Worm (Caenorhabditis elegans): Measurements from ENCODE around the gene sri-18.

sri-18 gene

DNA sequence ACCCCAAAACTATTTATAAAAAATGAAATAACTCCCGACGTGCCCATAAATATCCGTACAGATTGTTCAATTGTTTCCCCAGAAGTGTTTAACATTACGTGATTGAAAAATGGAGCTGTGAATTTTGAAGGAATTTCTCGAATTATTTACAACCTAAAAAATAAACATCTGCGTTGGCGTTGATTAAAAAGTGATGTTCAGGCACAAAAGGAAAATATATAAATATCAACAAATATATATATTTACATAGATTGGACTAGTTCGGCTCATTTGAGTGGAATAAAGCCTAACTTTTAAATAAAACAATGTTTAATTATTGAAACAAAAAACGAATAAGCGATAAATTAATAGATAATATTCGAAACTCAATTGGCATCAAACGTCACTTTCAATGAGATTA lies at the start of gene sri-18:
sri-18 (minus strand) TSS at position 101 of the 400 bp plus-strand sequence.
- TF ChIP-seq unc-62 (GFP tag; optimal IDR thresholded peaks at IDR 0.05) = no peak

- no peak for TF ChIP-seq unc-62 (GFP tag; optimal IDR thresholded peaks at IDR 0.05)
Measured at ce11 chrV:10307283-10307682, 46.9 kb upstream of the sri-18 start, which contains the start of gene che-12. Gene che-12 (minus strand): TSS chrV:10307383.

DNA sequence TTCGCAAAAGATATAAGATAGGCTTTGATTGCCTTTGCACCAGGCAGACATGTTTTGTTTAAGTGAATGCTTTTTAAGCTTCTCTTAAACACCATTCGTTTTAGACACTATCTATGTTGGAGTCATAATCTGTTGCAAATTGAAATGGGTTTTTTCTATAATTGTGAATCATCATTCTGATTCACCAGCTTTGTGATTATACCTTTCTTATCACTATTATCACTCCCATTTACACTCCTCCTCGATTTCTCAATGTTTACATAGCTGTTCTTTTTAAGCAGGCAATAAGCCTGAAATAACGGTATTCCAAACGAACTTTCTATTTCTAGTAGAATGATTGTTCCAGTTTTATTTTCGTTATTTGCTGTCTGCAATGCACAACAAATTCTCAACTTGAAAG lies 36.7 kb upstream of the sri-18 start, which contains the start of gene B0024.4:
B0024.4 (plus strand) TSS at position 301 of the 400 bp plus-strand sequence.
- TF ChIP-seq unc-62 (GFP tag; optimal IDR thresholded peaks at IDR 0.05) = no peak

DNA sequence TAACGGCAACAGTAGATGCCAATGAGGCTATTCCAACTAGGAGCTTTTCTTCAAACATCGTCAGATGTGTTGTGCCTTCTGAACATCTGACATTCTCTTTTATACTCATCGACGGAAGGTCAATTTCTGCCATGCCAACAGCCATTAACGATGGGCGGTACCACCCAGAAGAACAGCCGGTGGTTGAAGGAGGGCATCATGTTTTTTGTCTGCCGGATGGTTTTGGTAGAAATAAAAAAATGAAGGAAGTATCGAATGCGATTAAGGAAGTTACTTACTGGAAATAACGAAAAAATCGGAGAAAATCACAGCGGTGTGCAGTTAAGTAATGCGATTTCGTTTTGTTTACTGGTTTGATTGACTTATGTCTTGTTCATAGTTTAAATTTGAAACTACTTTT lies 34.2 kb upstream of the sri-18 start, which contains the start of gene col-150:
col-150 (minus strand) TSS at position 101 of the 400 bp plus-strand sequence.
- TF ChIP-seq unc-62 (GFP tag; optimal IDR thresholded peaks at IDR 0.05) = no peak

ce11 chrV:10292819-10293357 lies 32.5 kb upstream of the sri-18 start, which contains the start of gene col-149:
Gene col-149 (minus strand): TSS chrV:10292869.
- no peak for TF ChIP-seq unc-62 (GFP tag; optimal IDR thresholded peaks at IDR 0.05)

DNA sequence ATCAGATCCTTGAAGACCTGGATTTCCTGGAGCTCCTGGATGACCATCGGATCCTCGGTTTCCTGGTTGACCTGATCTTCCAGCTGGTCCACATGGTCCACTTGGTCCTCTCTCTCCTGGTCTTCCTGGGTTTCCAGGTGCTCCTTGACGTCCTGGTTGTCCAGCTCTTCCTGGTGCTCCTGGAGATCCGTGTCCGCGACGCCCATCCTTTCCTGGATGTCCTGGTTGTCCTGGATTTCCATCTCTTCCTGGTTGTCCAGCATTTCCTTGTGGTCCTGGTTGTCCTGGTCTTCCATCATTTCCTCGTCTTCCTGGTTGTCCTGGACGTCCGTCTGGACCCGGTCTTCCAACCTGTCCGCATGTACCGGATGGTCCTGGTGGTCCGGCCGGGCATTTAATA lies 31.5 kb upstream of the sri-18 start:
- TF ChIP-seq unc-62 (GFP tag; optimal IDR thresholded peaks at IDR 0.05) = no peak

DNA sequence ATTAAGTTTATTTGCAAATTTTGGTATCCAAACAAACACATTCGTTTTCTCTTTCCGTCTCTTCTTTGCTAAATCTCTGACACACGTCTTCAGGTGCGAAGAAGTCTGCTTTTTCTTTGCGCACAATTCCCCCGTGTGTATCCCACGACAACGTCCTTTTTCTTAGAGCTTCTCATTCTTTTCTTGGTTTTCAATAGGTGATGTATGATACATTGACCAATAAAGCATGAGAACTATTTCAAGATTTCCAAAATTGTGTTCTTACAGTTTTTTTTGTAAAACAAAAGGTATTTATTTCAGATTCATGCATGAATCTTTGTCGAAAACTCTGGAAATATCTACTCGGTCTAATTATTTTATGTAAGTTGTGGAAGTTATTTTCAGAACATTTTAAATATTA lies 29.4 kb upstream of the sri-18 start, which contains the start of gene B0024.15:
B0024.15 (plus strand) TSS at position 301 of the 400 bp plus-strand sequence.
- TF ChIP-seq unc-62 (GFP tag; optimal IDR thresholded peaks at IDR 0.05) = no peak

- no peak for TF ChIP-seq unc-62 (GFP tag; optimal IDR thresholded peaks at IDR 0.05)
Measured at ce11 chrV:10287260-10287659, 26.9 kb upstream of the sri-18 start, which contains the start of gene B0024.3. Gene B0024.3 (plus strand): TSS chrV:10287560.

DNA sequence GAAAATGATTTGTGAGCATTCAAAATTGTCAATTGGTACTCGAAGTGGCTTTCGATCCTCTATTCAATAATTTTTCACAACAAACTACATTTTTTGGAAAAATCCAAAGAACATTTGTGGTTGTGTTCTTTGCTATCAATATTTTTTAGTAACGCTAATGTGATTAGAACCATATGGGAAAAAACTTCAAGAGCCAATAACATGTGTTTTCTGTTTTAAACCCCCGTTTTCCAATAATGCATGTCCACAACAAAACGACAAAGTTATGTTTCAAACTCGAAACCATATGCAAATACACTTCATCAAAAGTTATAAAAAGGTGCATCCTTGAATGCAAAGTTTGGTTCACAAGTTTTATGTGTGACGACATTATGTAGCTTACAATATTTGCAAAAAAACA lies 25.5 kb upstream of the sri-18 start:
- TF ChIP-seq unc-62 (GFP tag; optimal IDR thresholded peaks at IDR 0.05) = no peak

ce11 chrV:10283444-10283843 lies 23.1 kb upstream of the sri-18 start, which contains the start of gene lys-3:
Gene lys-3 (minus strand): TSS chrV:10283544.
- TF ChIP-seq unc-62 (GFP tag; optimal IDR thresholded peaks at IDR 0.05) = no peak

DNA sequence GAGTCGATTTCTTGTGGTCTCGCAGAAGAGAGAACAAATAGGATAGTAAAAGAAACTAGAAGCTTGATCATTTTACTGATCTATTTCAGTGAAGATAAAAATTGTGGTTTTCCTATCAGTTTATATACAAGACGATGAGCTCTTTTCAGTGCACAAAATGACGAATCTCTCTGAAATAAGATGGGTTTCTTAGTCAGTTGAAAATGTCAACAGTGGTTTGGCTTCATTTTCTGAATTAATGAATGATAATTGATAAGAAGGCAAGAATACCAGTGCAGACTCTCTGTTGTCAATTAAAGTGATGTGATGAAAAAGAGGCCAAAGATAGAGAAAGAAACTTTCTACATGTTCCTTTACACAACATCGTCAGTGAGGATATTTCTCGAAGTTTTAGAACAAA lies 21.0 kb upstream of the sri-18 start, which contains the start of gene lys-2:
lys-2 (minus strand) TSS at position 101 of the 400 bp plus-strand sequence.
- TF ChIP-seq unc-62 (GFP tag; optimal IDR thresholded peaks at IDR 0.05) = no peak

- no peak for TF ChIP-seq unc-62 (GFP tag; optimal IDR thresholded peaks at IDR 0.05)
Measured at ce11 chrV:10280112-10280511, 19.8 kb upstream of the sri-18 start.

- TF ChIP-seq unc-62 (GFP tag; optimal IDR thresholded peaks at IDR 0.05) = no peak
Measured at ce11 chrV:10277579-10277978, 17.2 kb upstream of the sri-18 start, which contains the start of gene lys-1. Gene lys-1 (plus strand): TSS chrV:10277904.

DNA sequence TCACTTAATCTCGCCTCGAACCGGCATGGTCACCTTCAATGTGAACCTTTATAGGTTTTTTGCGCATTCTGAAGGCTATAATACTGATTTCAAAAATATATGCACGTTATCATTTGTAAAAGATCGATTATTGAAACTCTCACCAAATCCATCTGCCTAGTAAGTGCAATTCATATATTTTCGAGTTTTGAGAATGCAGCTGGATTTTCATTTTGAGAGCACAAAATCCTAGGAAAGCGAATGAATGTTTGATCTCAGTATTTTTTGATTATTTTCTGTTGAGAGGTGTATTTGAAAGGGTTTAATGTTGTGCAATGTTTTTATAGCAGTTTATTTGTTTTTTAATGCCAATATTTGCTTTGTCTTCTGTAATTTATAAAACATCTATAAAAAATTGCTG lies 15.7 kb upstream of the sri-18 start:
- no peak for TF ChIP-seq unc-62 (GFP tag; optimal IDR thresholded peaks at IDR 0.05)

DNA sequence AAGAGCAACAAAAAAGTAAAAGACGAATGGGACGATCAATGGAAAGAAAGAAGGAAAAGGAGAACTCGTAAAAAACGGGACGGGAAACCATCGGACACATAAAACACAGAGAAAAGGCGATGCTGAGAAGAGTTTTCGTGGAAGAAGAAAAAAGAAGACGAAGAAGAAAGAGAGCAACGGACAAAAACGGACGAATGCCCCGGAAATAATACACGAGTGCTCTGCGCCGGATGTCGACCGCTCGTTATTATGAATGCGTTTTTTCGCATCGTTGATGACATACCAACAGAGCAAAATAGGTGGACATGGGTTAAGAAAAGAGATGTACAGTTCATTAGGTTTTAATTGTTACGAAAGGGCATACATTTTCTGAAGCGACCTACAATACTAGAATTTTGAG lies 15.3 kb upstream of the sri-18 start, which contains the start of gene Y22F5A.11:
Y22F5A.11 (minus strand) TSS at position 28 of the 400 bp plus-strand sequence.
- no peak for TF ChIP-seq unc-62 (GFP tag; optimal IDR thresholded peaks at IDR 0.05)

DNA sequence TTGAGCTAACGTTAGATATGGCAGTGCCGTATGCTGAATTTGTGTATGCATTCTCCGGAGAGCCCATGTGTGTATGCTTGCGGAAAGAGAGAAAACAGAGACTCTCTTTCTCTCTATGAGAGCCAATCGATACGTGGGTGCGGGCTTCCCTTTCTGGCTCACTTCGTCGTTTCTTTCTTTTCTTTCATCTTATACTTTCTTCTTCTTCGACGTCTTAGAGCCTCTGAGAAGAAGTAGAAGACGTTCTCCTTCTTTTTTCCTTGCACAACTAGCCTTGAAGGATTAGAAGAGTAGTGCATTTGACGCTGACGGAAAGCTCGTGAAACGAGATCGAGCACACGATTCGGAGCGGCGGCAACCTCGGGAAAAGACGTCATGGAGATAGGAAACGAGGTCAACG lies 13.5 kb upstream of the sri-18 start:
- TF ChIP-seq unc-62 (GFP tag; optimal IDR thresholded peaks at IDR 0.05) = no peak

DNA sequence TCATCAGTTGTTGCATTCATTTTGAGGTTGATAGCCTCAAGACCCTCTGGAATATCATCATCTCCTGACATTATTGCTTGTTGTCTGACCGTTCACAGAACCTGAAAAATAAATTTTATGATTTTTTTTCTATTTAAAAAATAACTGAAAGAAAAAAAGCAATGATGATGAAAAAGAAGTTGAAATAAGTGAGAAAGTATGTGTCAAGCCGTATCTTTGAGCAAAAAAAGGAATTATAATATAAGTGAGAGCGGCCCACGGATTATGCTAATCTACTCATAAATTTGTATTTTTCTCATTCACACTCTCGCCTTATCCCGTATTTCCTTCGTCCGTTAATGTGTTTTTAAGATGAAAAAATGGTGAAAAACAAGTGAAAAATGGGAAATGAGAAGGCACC lies 9.9 kb upstream of the sri-18 start, which contains the start of gene ric-4:
ric-4 (minus strand) TSS at position 101 of the 400 bp plus-strand sequence.
- no peak for TF ChIP-seq unc-62 (GFP tag; optimal IDR thresholded peaks at IDR 0.05)
